Fruit fly (Drosophila melanogaster) whole organism, embryonic: ENCODE data around the gene CG13032.

ENCODE experiments used
- Atf6 ChIP-seq: fragments of 200-800 bp; sonication (Bioruptor generic); IDR thresholded peaks from 2 replicates; pipeline ENCODE4 v1.3.6; 2022; ENCODE audit warnings: missing biosample characterization, missing genetic modification characterization
- Bdp1 ChIP-seq: fragments of 200-800 bp; sonication (Bioruptor generic); optimal IDR thresholded peaks from 3 replicates; lab custom pipeline; 2016; ENCODE audit warnings: missing biosample characterization, missing genetic modification characterization
- CG10321 ChIP-seq: fragments of 200-800 bp; sonication (Bioruptor generic); IDR thresholded peaks from 2 replicates; pipeline ENCODE4 v1.3.6; 2022; ENCODE audit warnings: missing biosample characterization, missing genetic modification characterization
- CG10654 ChIP-seq: fragments of 200-800 bp; sonication (Bioruptor generic); optimal IDR thresholded peaks from 2 replicates; lab custom pipeline; 2016; ENCODE audit warnings: missing biosample characterization, missing genetic modification characterization
- CG11085 ChIP-seq: fragments of 200-800 bp; sonication (Bioruptor generic); IDR thresholded peaks from 2 replicates; pipeline ENCODE4 v1.3.6; 2022; ENCODE audit warnings: missing biosample characterization, missing genetic modification characterization
- CG12236 ChIP-seq: fragments of 200-800 bp; sonication (Bioruptor generic); optimal IDR thresholded peaks from 2 replicates; lab custom pipeline; 2016; ENCODE audit warnings: missing biosample characterization, missing genetic modification characterization
- CG15269 ChIP-seq: fragments of 200-800 bp; sonication (Bioruptor generic); optimal IDR thresholded peaks from 2 replicates; lab custom pipeline; 2018; ENCODE audit warnings: missing biosample characterization, mild to moderate bottlenecking, missing genetic modification characterization, moderate library complexity
- CG2120 ChIP-seq: fragments of 200-800 bp; sonication (Bioruptor generic); optimal IDR thresholded peaks from 3 replicates; lab custom pipeline; 2016; ENCODE audit warnings: missing biosample characterization, missing genetic modification characterization
- CG2712 ChIP-seq: fragments of 200-800 bp; optimal IDR thresholded peaks from 3 replicates; lab custom pipeline; 2019; ENCODE audit warnings: missing biosample characterization, mild to moderate bottlenecking, missing genetic modification characterization, moderate library complexity
- CG2889 ChIP-seq: fragments of 200-800 bp; sonication (Bioruptor generic); IDR thresholded peaks from 3 replicates; pipeline ENCODE4 v1.3.6; 2022; ENCODE audit warnings: missing biosample characterization, missing genetic modification characterization
- CG31365 ChIP-seq: fragments of 200-800 bp; sonication (Bioruptor generic); optimal IDR thresholded peaks from 2 replicates; lab custom pipeline; 2018; ENCODE audit warnings: missing biosample characterization, mild to moderate bottlenecking, missing genetic modification characterization
- CG33557 ChIP-seq: fragments of 200-800 bp; sonication (Bioruptor generic); optimal IDR thresholded peaks from 2 replicates; lab custom pipeline; 2019; ENCODE audit warnings: missing biosample characterization, mild to moderate bottlenecking, missing genetic modification characterization, moderate library complexity
- CG4617 ChIP-seq: fragments of 200-800 bp; sonication (Bioruptor generic); optimal IDR thresholded peaks from 3 replicates; lab custom pipeline; 2016; ENCODE audit warnings: missing biosample characterization, missing genetic modification characterization, borderline replicate concordance
- CG6791 ChIP-seq: fragments of 200-800 bp; sonication (Bioruptor generic); IDR thresholded peaks from 3 replicates; pipeline ENCODE4 v1.3.6; 2022; ENCODE audit warnings: missing biosample characterization, missing genetic modification characterization; ENCODE audit not compliant: partially characterized antibody
- CG7963 ChIP-seq: fragments of 200-800 bp; sonication (Bioruptor generic); IDR thresholded peaks from 3 replicates; pipeline ENCODE4 v1.3.6; 2022; ENCODE audit warnings: missing biosample characterization, missing genetic modification characterization; ENCODE audit not compliant: partially characterized antibody
- CG8359 ChIP-seq: fragments of 200-800 bp; sonication (Bioruptor generic); optimal IDR thresholded peaks from 2 replicates; lab custom pipeline; 2017; ENCODE audit warnings: missing biosample characterization, mild to moderate bottlenecking, missing genetic modification characterization, borderline replicate concordance
- CG9727 ChIP-seq: fragments of 200-800 bp; sonication (Bioruptor generic); optimal IDR thresholded peaks from 3 replicates; lab custom pipeline; 2017; ENCODE audit warnings: missing biosample characterization, mild to moderate bottlenecking, missing genetic modification characterization
- Doc3 ChIP-seq: fragments of 200-800 bp; sonication (Bioruptor generic); IDR thresholded peaks from 3 replicates; pipeline ENCODE4 v1.3.6; 2022; ENCODE audit warnings: missing biosample characterization, missing genetic modification characterization; ENCODE audit not compliant: partially characterized antibody
- Ets97D ChIP-seq: fragments of 200-800 bp; sonication (Bioruptor generic); optimal IDR thresholded peaks from 3 replicates; lab custom pipeline; 2016; ENCODE audit warnings: missing biosample characterization, missing genetic modification characterization
- Fer3 ChIP-seq: fragments of 200-800 bp; sonication (Bioruptor generic); optimal IDR thresholded peaks from 2 replicates; lab custom pipeline; 2018; ENCODE audit warnings: missing biosample characterization, mild to moderate bottlenecking, missing genetic modification characterization, moderate library complexity
- HLH4C ChIP-seq: fragments of 200-800 bp; sonication (Bioruptor generic); IDR thresholded peaks from 3 replicates; pipeline ENCODE4 v1.3.6; 2022; ENCODE audit warnings: missing biosample characterization, missing genetic modification characterization; ENCODE audit not compliant: partially characterized antibody
- Hr39 ChIP-seq: fragments of >200 bp; optimal IDR thresholded peaks from 2 replicates; lab custom pipeline; 2017
- PHDP ChIP-seq: fragments of 200-800 bp; sonication (Bioruptor generic); optimal IDR thresholded peaks from 3 replicates; lab custom pipeline; 2018; ENCODE audit warnings: missing biosample characterization, mild to moderate bottlenecking, missing genetic modification characterization, moderate library complexity
- Sin3A ChIP-seq: fragments of >200 bp; optimal IDR thresholded peaks from 2 replicates; lab custom pipeline; 2018
- amos ChIP-seq: fragments of 200-800 bp; sonication (Bioruptor generic); IDR thresholded peaks from 2 replicates; pipeline ENCODE4 v1.3.6; 2022; ENCODE audit warnings: missing biosample characterization, missing genetic modification characterization; ENCODE audit not compliant: partially characterized antibody
- ara ChIP-seq: fragments of 200-800 bp; sonication (Bioruptor generic); IDR thresholded peaks from 2 replicates; pipeline ENCODE4 v1.3.6; 2022; ENCODE audit warnings: missing biosample characterization, missing genetic modification characterization
- ash1 ChIP-seq: fragments of 200-800 bp; sonication (Bioruptor generic); optimal IDR thresholded peaks from 2 replicates; lab custom pipeline; 2018; ENCODE audit warnings: missing biosample characterization, mild to moderate bottlenecking, missing genetic modification characterization
- chif ChIP-seq, 2 experiments: fragments of 200-800 bp; sonication (Bioruptor generic); optimal IDR thresholded peaks; 3 replicates each; lab custom pipeline; 2016; ENCODE audit warnings: missing biosample characterization in 2 of 2, missing genetic modification characterization in 2 of 2
- chinmo ChIP-seq: fragments of 200-800 bp; sonication (Bioruptor generic); IDR thresholded peaks from 4 replicates; pipeline ENCODE4 v1.3.6; 2022; ENCODE audit warnings: missing biosample characterization, missing genetic modification characterization; ENCODE audit not compliant: partially characterized antibody
- crp ChIP-seq, 2 experiments: fragments of 200-800 bp; sonication (Bioruptor generic); optimal IDR thresholded peaks; 2 replicates in 1 of 2; 3 replicates in 1 of 2; lab custom pipeline; 2017; ENCODE audit warnings: missing biosample characterization in 2 of 2, missing genetic modification characterization in 2 of 2, mild to moderate bottlenecking in 1 of 2, moderate library complexity in 1 of 2
- eve ChIP-seq, 2 experiments: fragments of >200 bp; optimal IDR thresholded peaks; 2 replicates each; lab custom pipeline; 2017; ENCODE audit warnings: missing biosample characterization in 2 of 2, missing genetic modification characterization in 2 of 2
- exex ChIP-seq: fragments of 200-800 bp; sonication (Bioruptor generic); optimal IDR thresholded peaks from 4 replicates; lab custom pipeline; 2018; ENCODE audit warnings: missing biosample characterization, mild to moderate bottlenecking, missing genetic modification characterization, moderate library complexity
- fru ChIP-seq: fragments of >200 bp; optimal IDR thresholded peaks from 2 replicates; lab custom pipeline; 2017
- gcm2 ChIP-seq: fragments of 200-800 bp; sonication (Bioruptor generic); optimal IDR thresholded peaks from 2 replicates; lab custom pipeline; 2016; ENCODE audit warnings: missing biosample characterization, missing genetic modification characterization
- gsb ChIP-seq: fragments of 200-800 bp; sonication (Bioruptor generic); IDR thresholded peaks from 2 replicates; pipeline ENCODE4 v1.3.6; 2022; ENCODE audit warnings: missing biosample characterization, missing genetic modification characterization
- jing ChIP-seq: fragments of 200-800 bp; sonication (Bioruptor generic); optimal IDR thresholded peaks from 2 replicates; lab custom pipeline; 2018; ENCODE audit warnings: missing biosample characterization, mild to moderate bottlenecking, missing genetic modification characterization
- mld ChIP-seq: fragments of 200-800 bp; sonication (Bioruptor generic); IDR thresholded peaks from 3 replicates; pipeline ENCODE4 v1.3.6; 2022; ENCODE audit warnings: missing biosample characterization, missing genetic modification characterization; ENCODE audit not compliant: partially characterized antibody
- pnt ChIP-seq: fragments of 200-800 bp; sonication (Bioruptor generic); optimal IDR thresholded peaks from 3 replicates; lab custom pipeline; 2016; ENCODE audit warnings: missing biosample characterization, missing genetic modification characterization
- pzg ChIP-seq: fragments of 200-800 bp; sonication (Bioruptor generic); optimal IDR thresholded peaks from 3 replicates; lab custom pipeline; 2018; ENCODE audit warnings: missing biosample characterization, mild to moderate bottlenecking, missing genetic modification characterization, moderate library complexity
- row ChIP-seq: fragments of 200-800 bp; sonication (Bioruptor generic); IDR thresholded peaks from 3 replicates; pipeline ENCODE4 v1.3.6; 2022; ENCODE audit warnings: missing biosample characterization, missing genetic modification characterization
- salm ChIP-seq: fragments of 200-800 bp; sonication (Bioruptor generic); optimal IDR thresholded peaks from 2 replicates; lab custom pipeline; 2018; ENCODE audit warnings: missing biosample characterization, mild to moderate bottlenecking, missing genetic modification characterization
- sens-2 ChIP-seq: fragments of 200-800 bp; sonication (Bioruptor generic); IDR thresholded peaks from 2 replicates; pipeline ENCODE4 v1.3.6; 2022; ENCODE audit warnings: missing biosample characterization, missing genetic modification characterization
- sr ChIP-seq: fragments of 200-800 bp; sonication (Bioruptor generic); IDR thresholded peaks from 3 replicates; pipeline ENCODE4 v1.3.6; 2022; ENCODE audit warnings: missing biosample characterization, missing genetic modification characterization
- sug ChIP-seq: fragments of 200-800 bp; optimal IDR thresholded peaks from 2 replicates; lab custom pipeline; 2019; ENCODE audit warnings: missing biosample characterization, mild to moderate bottlenecking, missing genetic modification characterization, moderate library complexity
- tin ChIP-seq: fragments of 200-800 bp; sonication (Bioruptor generic); optimal IDR thresholded peaks from 3 replicates; lab custom pipeline; 2016; ENCODE audit warnings: missing biosample characterization, missing genetic modification characterization
- trh ChIP-seq: fragments of 200-800 bp; sonication (Bioruptor generic); optimal IDR thresholded peaks from 2 replicates; lab custom pipeline; 2016; ENCODE audit warnings: missing biosample characterization, missing genetic modification characterization

CG13032 gene

DNA sequence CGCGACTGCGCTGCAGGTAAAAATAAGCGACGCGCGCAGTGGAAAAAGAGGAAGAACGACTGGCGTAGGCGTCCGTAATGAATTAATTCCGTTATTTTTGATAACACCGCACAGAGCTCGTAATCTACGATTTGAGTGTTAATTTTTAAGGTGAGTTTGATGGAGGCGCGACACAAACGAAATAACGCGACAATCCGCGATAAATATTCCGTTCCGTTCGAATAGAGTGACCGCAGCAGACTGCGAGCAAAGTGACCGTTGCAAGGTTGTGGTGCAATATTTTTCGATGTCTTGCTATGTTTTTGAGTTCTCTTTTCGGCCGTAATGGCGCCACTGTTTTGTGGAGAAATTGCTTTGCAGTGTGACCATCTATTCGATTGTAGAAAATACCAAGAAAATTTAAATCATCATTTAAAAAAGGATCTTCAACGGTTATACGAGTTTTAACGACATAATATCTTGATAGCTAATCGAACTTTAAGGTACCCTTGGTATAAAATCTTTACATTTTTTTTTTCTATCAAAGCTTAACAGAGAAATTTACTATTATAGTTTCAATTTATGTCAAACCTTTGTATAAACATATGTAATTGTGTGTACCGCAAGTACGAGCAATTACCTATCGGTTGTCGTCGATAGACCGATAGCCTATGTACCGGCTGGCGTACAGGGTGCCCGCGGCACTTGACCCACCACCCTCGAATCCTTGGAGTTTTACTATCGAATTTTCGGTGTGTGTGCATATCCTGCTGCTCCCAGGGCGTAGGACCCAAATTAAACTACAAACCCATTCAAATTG is 37.9 kb downstream of the CG13032 start, which contains the start of the genes CG43954, Lasp and Dab (continued):
- TF ChIP-seq ara, result no peak
- no peak for TF ChIP-seq trh
- TF ChIP-seq salm (tag; lab: Kevin White, UChicago), result peak; percentile 14
- TF ChIP-seq sens-2 (GFP tag; lab: Robert Waterston, UW), result no peak
- TF ChIP-seq HLH4C (GFP tag; lab: Robert Waterston, UW), result peak; percentile 60; the same call in 1 of the 3 replicates
- TF ChIP-seq CG10654 (GFP tag; lab: Kevin White, UChicago), result no peak
- no peak for TF ChIP-seq eve (GFP tag; optimal IDR thresholded peaks at IDR 0.05; lab: Kevin White, UChicago)
- TF ChIP-seq Atf6 (GFP tag; lab: Robert Waterston, UW), result peak; percentile 68
- TF ChIP-seq CG7963, result 0 out of 3 replicates have a peak, but pooled peaks have one; percentile 14
- TF ChIP-seq CG11085 (GFP tag; lab: Robert Waterston, UW), result no peak
- peak; percentile 51 for TF ChIP-seq exex
- peak; percentile 22; the same call in 1 of the 3 replicates for TF ChIP-seq mld (GFP tag; lab: Robert Waterston, UW)
- TF ChIP-seq pzg (GFP tag; lab: Kevin White, UChicago), result peak; percentile 86
- no peak for TF ChIP-seq fru (lab: Kevin White, UChicago)
- TF ChIP-seq row, result peak; percentile 22; the same call in 1 of the 3 replicates
- TF ChIP-seq Fer3, result peak; percentile 2
- TF ChIP-seq CG2712, result peak; percentile 48
- peak; percentile 4 for TF ChIP-seq CG33557 (GFP tag; lab: Kevin White, UChicago)
- TF ChIP-seq sr (GFP tag; lab: Robert Waterston, UW), result peak; percentile 57; the same call in 1 of the 3 replicates
- no peak for TF ChIP-seq pnt (GFP tag; lab: Kevin White, UChicago)
- TF ChIP-seq chinmo (GFP tag; lab: Robert Waterston, UW), result peak; percentile 99
- TF ChIP-seq CG15269 (tag; lab: Kevin White, UChicago), result peak; percentile 47
- peak; percentile 52 for TF ChIP-seq sug (tag; lab: Kevin White, UChicago)
- peak; percentile 43; the same call in 1 of the 3 replicates for TF ChIP-seq Doc3
- peak; percentile 36 for TF ChIP-seq CG4617
- TF ChIP-seq PHDP, result peak; percentile 9
- peak; percentile 69 for TF ChIP-seq CG6791 (GFP tag; lab: Robert Waterston, UW)
- no peak for TF ChIP-seq jing (GFP tag; lab: Kevin White, UChicago)
- TF ChIP-seq Bdp1 (GFP tag; lab: Kevin White, UChicago), result no peak
- TF ChIP-seq gcm2 (GFP tag; lab: Kevin White, UChicago), result no peak
- no peak for TF ChIP-seq CG12236 (GFP tag; lab: Kevin White, UChicago)
- peak in 1 of 2 experiments; percentile 57 for TF ChIP-seq chif (GFP tag; optimal IDR thresholded peaks at IDR 0.05; lab: Kevin White, UChicago)
- no peak for TF ChIP-seq Hr39 (lab: Kevin White, UChicago)
- TF ChIP-seq amos (GFP tag; lab: Robert Waterston, UW), result peak; percentile 34; the same call in 1 of the 2 replicates
- TF ChIP-seq CG31365 (tag; lab: Kevin White, UChicago), result peak; percentile 32
- peak in 1 of 2 experiments; percentile 68 for TF ChIP-seq crp (GFP tag; optimal IDR thresholded peaks at IDR 0.05; lab: Kevin White, UChicago)
- peak; percentile 38 for TF ChIP-seq CG9727 (GFP tag; lab: Kevin White, UChicago)
- TF ChIP-seq CG2889 (GFP tag; lab: Robert Waterston, UW), result no peak
- peak; percentile 85 for TF ChIP-seq Sin3A
- TF ChIP-seq tin (GFP tag; lab: Kevin White, UChicago), result peak; percentile 29
- TF ChIP-seq gsb (GFP tag; lab: Robert Waterston, UW), result no peak
- peak; percentile 51 for TF ChIP-seq CG10321
- TF ChIP-seq CG8359 (GFP tag; lab: Kevin White, UChicago), result no peak
- peak; percentile 82 for TF ChIP-seq Ets97D (GFP tag; lab: Kevin White, UChicago)
- TF ChIP-seq CG2120, result no peak
- no peak for TF ChIP-seq ash1
